Worm (Caenorhabditis elegans) whole organism, L3 larva: ENCODE data around the gene cdh-4.

Experiments used
- R02D3.7 ChIP-seq: fragments of 150-350 bp; optimal IDR thresholded peaks from 2 replicates; lab custom pipeline; 2014; ENCODE audit warnings: missing biosample characterization, missing genetic modification characterization
- aly-2 ChIP-seq: fragments of 150-350 bp; optimal IDR thresholded peaks from 2 replicates; lab custom pipeline; 2014; ENCODE audit warnings: missing biosample characterization, missing genetic modification characterization
- elt-1 ChIP-seq: fragments of 150-350 bp; optimal IDR thresholded peaks from 2 replicates; lab custom pipeline; 2014; ENCODE audit warnings: missing biosample characterization, missing genetic modification characterization
- lin-39 ChIP-seq: fragments of 150-350 bp; optimal IDR thresholded peaks from 2 replicates; lab custom pipeline; 2018; ENCODE audit warnings: missing biosample characterization, missing genetic modification reagents, missing genetic modification characterization
- lsy-12 ChIP-seq: sonication (generic microtip); optimal IDR thresholded peaks from 2 replicates; lab custom pipeline; 2016; ENCODE audit warnings: mild to moderate bottlenecking, missing genetic modification characterization, missing compliant biosample characterization
- nhr-237 ChIP-seq: fragments of 150-350 bp; optimal IDR thresholded peaks from 2 replicates; lab custom pipeline; 2014; ENCODE audit warnings: missing biosample characterization, missing genetic modification characterization
- nhr-28 ChIP-seq: fragments of 150-350 bp; optimal IDR thresholded peaks from 2 replicates; lab custom pipeline; 2014; ENCODE audit warnings: missing biosample characterization, missing genetic modification characterization
- nhr-67 ChIP-seq: fragments of 150-350 bp; optimal IDR thresholded peaks from 2 replicates; lab custom pipeline; 2014; ENCODE audit warnings: missing biosample characterization, missing genetic modification characterization
- nhr-76 ChIP-seq: fragments of 150-350 bp; sonication (generic microtip); optimal IDR thresholded peaks from 5 replicates; lab custom pipeline; 2014; ENCODE audit warnings: missing biosample characterization, missing genetic modification characterization
- pha-4 ChIP-seq: fragments of 150-350 bp; optimal IDR thresholded peaks from 2 replicates; lab custom pipeline; 2014; ENCODE audit warnings: missing biosample characterization, missing genetic modification reagents, missing genetic modification characterization
- unc-62 ChIP-seq: fragments of 150-350 bp; sonication (generic microtip); optimal IDR thresholded peaks from 4 replicates; lab custom pipeline; 2014; ENCODE audit warnings: missing biosample characterization, missing genetic modification reagents, missing genetic modification characterization
- zag-1 ChIP-seq: fragments of 150-350 bp; optimal IDR thresholded peaks from 2 replicates; lab custom pipeline; 2014; ENCODE audit warnings: missing biosample characterization, missing genetic modification characterization
- ztf-11 ChIP-seq: fragments of 150-350 bp; optimal IDR thresholded peaks from 2 replicates; lab custom pipeline; 2014; ENCODE audit warnings: missing biosample characterization, missing genetic modification characterization

DNA sequence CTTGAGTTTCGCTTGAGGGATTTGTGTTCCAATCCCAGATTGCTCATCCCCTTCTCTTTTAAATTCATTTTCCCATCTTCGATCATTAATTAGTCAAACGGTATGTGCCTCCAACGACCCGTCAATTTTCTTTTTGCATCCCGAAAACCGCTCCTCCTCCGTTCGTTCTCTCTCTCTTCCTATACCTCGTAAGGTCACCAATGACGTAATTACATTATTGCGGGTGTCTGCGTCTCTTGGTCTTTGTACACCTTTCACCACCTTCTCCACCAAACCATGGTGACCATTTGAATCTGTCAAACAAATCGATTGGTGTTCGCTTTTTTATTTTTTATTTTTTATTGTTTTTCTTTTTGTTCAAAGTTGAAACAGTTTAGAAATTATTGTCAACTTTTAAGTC is 5.0 kb upstream of the cdh-4 start:
- TF ChIP-seq ztf-11 (tag; lab: Kevin White, UChicago) (no peak), nhr-67 (no peak), nhr-28 (tag; lab: Kevin White, UChicago) (no peak), elt-1 (no peak), nhr-76 (tag; lab: Kevin White, UChicago) (no peak), lsy-12 (no peak), pha-4 (no peak), unc-62 (GFP tag; lab: Kevin White, UChicago) (no peak), zag-1 (tag; lab: Kevin White, UChicago) (no peak), aly-2 (no peak), R02D3.7 (tag; lab: Kevin White, UChicago) (no peak), nhr-237 (tag; lab: Kevin White, UChicago) (no peak), lin-39 (no peak)
